Worm (Caenorhabditis elegans) whole organism, young adult: ENCODE data around the gene amx-1.
"Not testable (repeated sequence)": the region's sequence is repeated elsewhere in the genome, so short reads cannot be mapped to it uniquely, and the experiment has no call there.

Experiments used
- B0019.2 ChIP-seq: fragments of 200-800 bp; sonication (Bioruptor generic); conservative IDR thresholded peaks from 2 replicates; pipeline ENCODE4 v1.3.6; 2022; ENCODE audit warnings: missing genetic modification reagents, missing genetic modification characterization, missing compliant biosample characterization
- B0336.3 ChIP-seq: fragments of 200-800 bp; sonication (Bioruptor generic); IDR thresholded peaks from 2 replicates; pipeline ENCODE4 v1.3.6; 2022; ENCODE audit warnings: missing genetic modification characterization, missing compliant biosample characterization
- C06A6.2 ChIP-seq: fragments of 200-800 bp; sonication (Bioruptor generic); conservative IDR thresholded peaks from 2 replicates; pipeline ENCODE4 v1.3.6; 2022; ENCODE audit warnings: missing genetic modification characterization, missing compliant biosample characterization
- C17E4.6 ChIP-seq: fragments of 200-800 bp; sonication (Bioruptor generic); IDR thresholded peaks from 2 replicates; pipeline ENCODE4 v1.3.6; 2022; ENCODE audit warnings: missing genetic modification reagents, missing genetic modification characterization, missing compliant biosample characterization
- D2030.7 ChIP-seq: fragments of 200-800 bp; sonication (Bioruptor generic); IDR thresholded peaks from 2 replicates; pipeline ENCODE4 v1.3.6; 2022; ENCODE audit warnings: missing genetic modification reagents, missing genetic modification characterization, missing compliant biosample characterization
- F33H1.4 ChIP-seq: fragments of 200-800 bp; sonication (Bioruptor generic); IDR thresholded peaks from 2 replicates; pipeline ENCODE4 v1.3.6; 2022; ENCODE audit warnings: missing genetic modification reagents, missing genetic modification characterization, missing compliant biosample characterization
- F57C9.4 ChIP-seq: sonication (generic microtip); optimal IDR thresholded peaks from 2 replicates; lab custom pipeline; 2017; ENCODE audit warnings: mild to moderate bottlenecking, missing genetic modification characterization, missing compliant biosample characterization
- Y53F4B.3 ChIP-seq: fragments of 200-800 bp; sonication (Bioruptor generic); IDR thresholded peaks from 2 replicates; pipeline ENCODE4 v1.3.6; 2022; ENCODE audit warnings: missing genetic modification reagents, missing genetic modification characterization, missing compliant biosample characterization
- Y53G8AR.9 ChIP-seq: fragments of 200-800 bp; sonication (Bioruptor generic); conservative IDR thresholded peaks from 2 replicates; pipeline ENCODE4 v1.3.6; 2022; ENCODE audit warnings: missing genetic modification reagents, missing genetic modification characterization, missing compliant biosample characterization
- Y95B8A.8 ChIP-seq: fragments of 200-800 bp; sonication (Bioruptor generic); IDR thresholded peaks from 2 replicates; pipeline ENCODE4 v1.3.6; 2022; ENCODE audit warnings: missing genetic modification reagents, missing genetic modification characterization, missing compliant biosample characterization
- attf-6 ChIP-seq: fragments of 200-800 bp; sonication (Bioruptor generic); IDR thresholded peaks from 2 replicates; pipeline ENCODE4 v1.3.6; 2022; ENCODE audit warnings: missing genetic modification reagents, missing genetic modification characterization, missing compliant biosample characterization
- ceh-91 ChIP-seq: fragments of 200-800 bp; sonication (Bioruptor generic); IDR thresholded peaks from 2 replicates; pipeline ENCODE4 v1.3.6; 2022; ENCODE audit warnings: missing genetic modification reagents, missing genetic modification characterization, missing compliant biosample characterization
- chd-7 ChIP-seq: sonication (generic microtip); optimal IDR thresholded peaks from 2 replicates; lab custom pipeline; 2016; ENCODE audit warnings: mild to moderate bottlenecking, missing genetic modification characterization, moderate library complexity, missing compliant biosample characterization
- dox-1 ChIP-seq: fragments of 200-800 bp; sonication (Bioruptor generic); IDR thresholded peaks from 2 replicates; pipeline ENCODE4 v1.3.6; 2022; ENCODE audit warnings: missing genetic modification reagents, missing genetic modification characterization, missing compliant biosample characterization
- dpl-1 ChIP-seq: fragments of 150-350 bp; optimal IDR thresholded peaks from 2 replicates; lab custom pipeline; 2014; ENCODE audit warnings: missing biosample characterization, missing genetic modification reagents, missing genetic modification characterization
- efl-1 ChIP-seq: fragments of 150-350 bp; optimal IDR thresholded peaks from 2 replicates; lab custom pipeline; 2014; ENCODE audit warnings: missing biosample characterization, missing genetic modification reagents, missing genetic modification characterization
- egl-18 ChIP-seq: fragments of 200-800 bp; sonication (Bioruptor generic); IDR thresholded peaks from 2 replicates; pipeline ENCODE4 v1.3.6; 2022; ENCODE audit warnings: missing genetic modification reagents, missing genetic modification characterization, missing compliant biosample characterization
- ekl-4 ChIP-seq: fragments of 200-800 bp; sonication (Bioruptor generic); IDR thresholded peaks from 2 replicates; pipeline ENCODE4 v1.3.6; 2022; ENCODE audit warnings: missing genetic modification reagents, missing genetic modification characterization, missing compliant biosample characterization
- hmg-1.2 ChIP-seq: fragments of 200-800 bp; sonication (Bioruptor generic); IDR thresholded peaks from 2 replicates; pipeline ENCODE4 v1.3.6; 2022; ENCODE audit warnings: missing genetic modification reagents, missing genetic modification characterization, missing compliant biosample characterization
- hsf-1 ChIP-seq: fragments of 200-800 bp; sonication (Bioruptor generic); IDR thresholded peaks from 2 replicates; pipeline ENCODE4 v1.3.6; 2022; ENCODE audit warnings: missing genetic modification reagents, missing genetic modification characterization, missing compliant biosample characterization
- lsl-1 ChIP-seq: fragments of 200-800 bp; sonication (Bioruptor generic); optimal IDR thresholded peaks from 2 replicates; lab custom pipeline; 2018; ENCODE audit warnings: mild to moderate bottlenecking, missing genetic modification characterization, moderate library complexity, missing compliant biosample characterization
- madf-3 ChIP-seq: fragments of 200-800 bp; sonication (Bioruptor generic); IDR thresholded peaks from 2 replicates; pipeline ENCODE4 v1.3.6; 2022; ENCODE audit warnings: missing genetic modification reagents, missing genetic modification characterization, missing compliant biosample characterization
- madf-6 ChIP-seq: fragments of 200-800 bp; sonication (Bioruptor generic); IDR thresholded peaks from 2 replicates; pipeline ENCODE4 v1.3.6; 2022; ENCODE audit warnings: missing genetic modification reagents, missing genetic modification characterization, missing compliant biosample characterization
- madf-8 ChIP-seq: fragments of 200-800 bp; sonication (Bioruptor generic); conservative IDR thresholded peaks from 2 replicates; pipeline ENCODE4 v1.3.6; 2022; ENCODE audit warnings: missing genetic modification reagents, missing genetic modification characterization, missing compliant biosample characterization
- mcd-1 ChIP-seq: fragments of 200-800 bp; sonication (Bioruptor generic); IDR thresholded peaks from 2 replicates; pipeline ENCODE4 v1.3.6; 2022; ENCODE audit warnings: missing genetic modification reagents, missing genetic modification characterization, missing compliant biosample characterization
- nfya-1 ChIP-seq: sonication (generic microtip); optimal IDR thresholded peaks from 2 replicates; lab custom pipeline; 2017; ENCODE audit warnings: antibody characterized with exemption, missing compliant biosample characterization, missing genetic modification characterization, borderline replicate concordance; ENCODE audit not compliant: insufficient read depth
- nhr-80 ChIP-seq: sonication (generic microtip); optimal IDR thresholded peaks from 2 replicates; lab custom pipeline; 2016; ENCODE audit warnings: missing genetic modification characterization, missing compliant biosample characterization
- pbrm-1 ChIP-seq: fragments of 200-800 bp; sonication (Bioruptor generic); IDR thresholded peaks from 2 replicates; pipeline ENCODE4 v1.3.6; 2022; ENCODE audit warnings: missing genetic modification reagents, missing genetic modification characterization, missing compliant biosample characterization
- rcor-1 ChIP-seq: fragments of 200-800 bp; sonication (Bioruptor generic); IDR thresholded peaks from 2 replicates; pipeline ENCODE4 v1.3.6; 2022; ENCODE audit warnings: missing genetic modification reagents, missing genetic modification characterization, missing compliant biosample characterization
- snpc-3.4 ChIP-seq: sonication (generic microtip); optimal IDR thresholded peaks from 2 replicates; lab custom pipeline; 2017; ENCODE audit warnings: missing genetic modification characterization, mild to moderate bottlenecking, missing compliant biosample characterization, antibody characterized with exemption, moderate library complexity, missing genotype, missing genetic modification reagents
- tbx-9 ChIP-seq: sonication (generic microtip); optimal IDR thresholded peaks from 2 replicates; lab custom pipeline; 2016; ENCODE audit warnings: borderline replicate concordance, missing genetic modification characterization, inconsistent platforms, missing compliant biosample characterization
- tlf-1 ChIP-seq: fragments of 200-800 bp; sonication (Bioruptor generic); optimal IDR thresholded peaks from 2 replicates; lab custom pipeline; 2018; ENCODE audit warnings: mild to moderate bottlenecking, missing genetic modification characterization, missing compliant biosample characterization
- unc-130 ChIP-seq: sonication (generic microtip); optimal IDR thresholded peaks from 2 replicates; lab custom pipeline; 2016; ENCODE audit warnings: missing genetic modification reagents, missing genetic modification characterization, missing compliant biosample characterization
- unc-62 ChIP-seq: fragments of 150-350 bp; optimal IDR thresholded peaks from 2 replicates; lab custom pipeline; 2014; ENCODE audit warnings: missing biosample characterization, missing genetic modification reagents, missing genetic modification characterization
- xnd-1 ChIP-seq: sonication (generic microtip); optimal IDR thresholded peaks from 2 replicates; lab custom pipeline; 2016; ENCODE audit warnings: missing genotype, missing genetic modification reagents, missing genetic modification characterization, missing compliant biosample characterization
- ztf-26 ChIP-seq: sonication (generic microtip); optimal IDR thresholded peaks from 2 replicates; lab custom pipeline; 2017; ENCODE audit warnings: missing genetic modification characterization, missing compliant biosample characterization
- ztf-6 ChIP-seq: fragments of 200-800 bp; sonication (Bioruptor generic); IDR thresholded peaks from 2 replicates; pipeline ENCODE4 v1.3.6; 2022; ENCODE audit warnings: missing genetic modification reagents, missing genetic modification characterization, missing compliant biosample characterization

Gene amx-1

ce11 chrIII:3832291-3832690, 10.1 kb downstream of the amx-1 start, which contains the start of gene cyp-25A1 (continued):
- TF ChIP-seq nfya-1 (tag; lab: Kevin White, UChicago) = no peak
- no peak for TF ChIP-seq chd-7 (tag; lab: Kevin White, UChicago)
- no peak for TF ChIP-seq F57C9.4 (tag; lab: Kevin White, UChicago)

ce11 chrIII:3834800-3835271, 12.6 kb downstream of the amx-1 start, which contains the start of gene cyp-25A2:
cyp-25A2 (plus strand) TSS chrIII:3835221.
- TF ChIP-seq B0336.3 (GFP tag; lab: Robert Waterston, UW) = no peak
- peak; percentile 78 for TF ChIP-seq nhr-80
- TF ChIP-seq ztf-6 (GFP tag; lab: Robert Waterston, UW) = no peak
- no peak for TF ChIP-seq tbx-9 (tag; lab: Kevin White, UChicago)

- TF ChIP-seq ceh-91 (GFP tag; lab: Robert Waterston, UW) = no peak
Observed at ce11 chrIII:3839635-3840034, 17.4 kb downstream of the amx-1 start, which contains the start of gene cyp-25A3. cyp-25A3 (minus strand) TSS chrIII:3839735.

ce11 chrIII:3840279-3840678, 18.1 kb downstream of the amx-1 start, which contains the start of gene C36A4.11:
C36A4.11 (plus strand) TSS chrIII:3840579.
- TF ChIP-seq egl-18 (GFP tag; lab: Robert Waterston, UW); Y53F4B.3 (GFP tag; lab: Robert Waterston, UW); ztf-26 (tag; lab: Kevin White, UChicago): not testable (repeated sequence)

ce11 chrIII:3843514-3843913, 21.3 kb downstream of the amx-1 start, which contains the start of gene C36A4.4:
C36A4.4 (minus strand) TSS chrIII:3843614.
- not testable (repeated sequence) for TF ChIP-seq C06A6.2 (GFP tag; lab: Robert Waterston, UW); dpl-1 (GFP tag; lab: Kevin White, UChicago); unc-62 (GFP tag; lab: Kevin White, UChicago)

- TF ChIP-seq C17E4.6 (peak; percentile 66; the same call in 1 of the 2 replicates), madf-6 (peak; percentile 97), hsf-1 (GFP tag; lab: Robert Waterston, UW) (peak; percentile 82), hmg-1.2 (GFP tag; lab: Robert Waterston, UW) (peak; percentile 42; the same call in 1 of the 2 replicates), Y95B8A.8 (GFP tag; lab: Robert Waterston, UW) (peak; percentile 80; the same call in 1 of the 2 replicates), pbrm-1 (GFP tag; lab: Robert Waterston, UW) (peak; percentile 42; the same call in 1 of the 2 replicates), mcd-1 (GFP tag; lab: Robert Waterston, UW) (peak; percentile 27; the same call in 1 of the 2 replicates), efl-1 (GFP tag; lab: Kevin White, UChicago) (peak; percentile 84), tlf-1 (GFP tag; lab: Kevin White, UChicago) (peak; percentile 2), B0019.2 (GFP tag; lab: Robert Waterston, UW) (peak; percentile 62; the same call in 1 of the 2 replicates), madf-8 (GFP tag; lab: Robert Waterston, UW) (peak; percentile 87), lsl-1 (peak; percentile 53), madf-3 (GFP tag; lab: Robert Waterston, UW) (peak; percentile 85), attf-6 (GFP tag; lab: Robert Waterston, UW) (0 out of 2 replicates have a peak, but pooled peaks have one; percentile 32), F33H1.4 (peak; percentile 70), xnd-1 (tag; lab: Kevin White, UChicago) (peak; percentile 80), ekl-4 (peak; percentile 37; the same call in 1 of the 2 replicates), dox-1 (GFP tag; lab: Robert Waterston, UW) (peak; percentile 72), Y53G8AR.9 (peak; percentile 81), D2030.7 (GFP tag; lab: Robert Waterston, UW) (peak; percentile 81), unc-130 (peak; percentile 6), snpc-3.4 (tag; lab: Kevin White, UChicago) (peak; percentile 6), ceh-91 (GFP tag; lab: Robert Waterston, UW) (peak; percentile 84), rcor-1 (GFP tag; lab: Robert Waterston, UW) (peak; percentile 72)
Observed at ce11 chrIII:3844173-3844572, 22.0 kb downstream of the amx-1 start.
